Comparison of ENCODE assay signal across 3 fruit fly cellular contexts in genomic region chr3R:17941086-17941485, dm6.
TF ChIP-seq lines count a peak whose summit lies in the region.

No protein-coding gene starts in this region.

TF ChIP-seq in whole organism, embryonic, 481 proteins besides CTCF, POLR2A, EP300 and RAD21 (continued from another document and continues in another):
- TF ChIP-seq CG11456 (GFP tag; IDR thresholded peaks at IDR 0.05; lab: Robert Waterston, UW) (0 out of 3 replicates have a peak, but pooled peaks have one; percentile 15), CG10267 (tag; optimal IDR thresholded peaks at IDR 0.05; lab: Kevin White, UChicago) (peak; percentile 84), her (GFP tag; optimal IDR thresholded peaks at IDR 0.05; lab: Kevin White, UChicago) (no peak), E2f1 (GFP tag; IDR thresholded peaks at IDR 0.05; lab: Robert Waterston, UW) (peak; percentile 24; the same call in 1 of the 2 replicates), CkIIα-i1 (GFP tag; IDR thresholded peaks at IDR 0.05; lab: Robert Waterston, UW) (no peak), CG18764 (GFP tag; optimal IDR thresholded peaks at IDR 0.05; lab: Kevin White, UChicago) (peak; percentile 43), CG2889 (GFP tag; IDR thresholded peaks at IDR 0.05; lab: Robert Waterston, UW) (no peak), pum (GFP tag; optimal IDR thresholded peaks at IDR 0.05; lab: Kevin White, UChicago) (peak; percentile 22), sob (GFP tag; IDR thresholded peaks at IDR 0.05; lab: Robert Waterston, UW) (no peak), Mrtf (GFP tag; IDR thresholded peaks at IDR 0.05; lab: Robert Waterston, UW) (no peak), CG12299 (tag; optimal IDR thresholded peaks at IDR 0.05; lab: Kevin White, UChicago) (no peak), wek (GFP tag; optimal IDR thresholded peaks at IDR 0.05; lab: Kevin White, UChicago) (no peak), CG1233 (GFP tag; optimal IDR thresholded peaks at IDR 0.05; lab: Kevin White, UChicago) (peak; percentile 69), Camta (GFP tag; optimal IDR thresholded peaks at IDR 0.05; lab: Kevin White, UChicago) (no peak), Doc2 (GFP tag; IDR thresholded peaks at IDR 0.05; lab: Robert Waterston, UW) (no peak), row (GFP tag; IDR thresholded peaks at IDR 0.05; lab: Robert Waterston, UW) (peak; percentile 78), Mad (GFP tag; optimal IDR thresholded peaks at IDR 0.05; lab: Kevin White, UChicago) (peak; percentile 47), exex (tag; optimal IDR thresholded peaks at IDR 0.05; lab: Kevin White, UChicago) (no peak), Spps (tag; optimal IDR thresholded peaks at IDR 0.05; lab: Kevin White, UChicago) (peak; percentile 63), zfh2 (GFP tag; optimal IDR thresholded peaks at IDR 0.05; lab: Kevin White, UChicago) (no peak), psq (GFP tag; optimal IDR thresholded peaks at IDR 0.05; lab: Kevin White, UChicago) (peak; percentile 40), ham (GFP tag; IDR thresholded peaks at IDR 0.05; lab: Robert Waterston, UW) (no peak), Hmr (GFP tag; optimal IDR thresholded peaks at IDR 0.05; lab: Kevin White, UChicago) (no peak), unpg (GFP tag; optimal IDR thresholded peaks at IDR 0.05; lab: Kevin White, UChicago) (peak; percentile 78), sd (tag; optimal IDR thresholded peaks at IDR 0.05; lab: Kevin White, UChicago) (no peak), fd102C (GFP tag; optimal IDR thresholded peaks at IDR 0.05; lab: Kevin White, UChicago) (peak; percentile 95), Sox102F (GFP tag; optimal IDR thresholded peaks at IDR 0.05; lab: Kevin White, UChicago) (peak; percentile 46), disco-r (GFP tag; optimal IDR thresholded peaks at IDR 0.05; lab: Kevin White, UChicago) (no peak), lmd (GFP tag; IDR thresholded peaks at IDR 0.05; lab: Robert Waterston, UW) (peak; percentile 57), pita (GFP tag; optimal IDR thresholded peaks at IDR 0.05; lab: Kevin White, UChicago) (no peak), tna (GFP tag; IDR thresholded peaks at IDR 0.05; lab: Robert Waterston, UW; ENCODE audit: partially characterized antibody) (no peak), HHEX (GFP tag; optimal IDR thresholded peaks at IDR 0.05; lab: Kevin White, UChicago) (peak; percentile 21), CG4424 (GFP tag; optimal IDR thresholded peaks at IDR 0.05; lab: Kevin White, UChicago) (peak; percentile 78), Tbp (GFP tag; optimal IDR thresholded peaks at IDR 0.05; lab: Kevin White, UChicago) (no peak), tll (GFP tag; optimal IDR thresholded peaks at IDR 0.05; lab: Kevin White, UChicago) (peak in 1 of 2 experiments; percentile 64), Gug (GFP tag; IDR thresholded peaks at IDR 0.05; lab: Robert Waterston, UW) (no peak; the same call in 3 of the 4 replicates), CG2202 (tag; optimal IDR thresholded peaks at IDR 0.05; lab: Kevin White, UChicago) (peak; percentile 74), CG9876 (GFP tag; optimal IDR thresholded peaks at IDR 0.05; lab: Kevin White, UChicago) (no peak), CG3065 (GFP tag; optimal IDR thresholded peaks at IDR 0.05; lab: Kevin White, UChicago) (peak; percentile 50), Hsf (GFP tag; optimal IDR thresholded peaks at IDR 0.05; lab: Kevin White, UChicago) (peak; percentile 62), gfzf (GFP tag; optimal IDR thresholded peaks at IDR 0.05; lab: Kevin White, UChicago) (no peak), Aef1 (GFP tag; IDR thresholded peaks at IDR 0.05; lab: Robert Waterston, UW) (no peak), HmgZ (tag; optimal IDR thresholded peaks at IDR 0.05; lab: Kevin White, UChicago) (peak; percentile 4), Meics (GFP tag; optimal IDR thresholded peaks at IDR 0.05; lab: Kevin White, UChicago) (peak; percentile 24), CG13296 (GFP tag; optimal IDR thresholded peaks at IDR 0.05; lab: Kevin White, UChicago) (no peak)

TF ChIP-seq in whole organism, prepupa, 60 proteins besides CTCF, POLR2A, EP300 and RAD21 (continued from another document):
- no peak for TF ChIP-seq CG11762 (GFP tag; optimal IDR thresholded peaks at IDR 0.05; lab: Kevin White, UChicago; ENCODE audit: insufficient read depth)
- TF ChIP-seq Hr38 (GFP tag; optimal IDR thresholded peaks at IDR 0.05; lab: Kevin White, UChicago): no peak
- TF ChIP-seq CG32006 (GFP tag; optimal IDR thresholded peaks at IDR 0.05; lab: Kevin White, UChicago): peak; percentile 75
- TF ChIP-seq CG6854 (GFP tag; optimal IDR thresholded peaks at IDR 0.05; lab: Kevin White, UChicago): no peak
- peak; percentile 27 for TF ChIP-seq CG6808 (GFP tag; optimal IDR thresholded peaks at IDR 0.05; lab: Kevin White, UChicago)
- peak; percentile 6 for TF ChIP-seq spab (GFP tag; optimal IDR thresholded peaks at IDR 0.05; lab: Kevin White, UChicago)
- peak; percentile 20 for TF ChIP-seq cyc (GFP tag; optimal IDR thresholded peaks at IDR 0.05; lab: Kevin White, UChicago)
- no peak for TF ChIP-seq fkh (GFP tag; optimal IDR thresholded peaks at IDR 0.05; lab: Kevin White, UChicago)
- TF ChIP-seq CG6163 (GFP tag; IDR thresholded peaks at IDR 0.05; lab: Robert Waterston, UW): peak; percentile 81
- peak; percentile 39 for TF ChIP-seq CG34406 (GFP tag; optimal IDR thresholded peaks at IDR 0.05; lab: Kevin White, UChicago)
- peak; percentile 65 for TF ChIP-seq Lpt (GFP tag; optimal IDR thresholded peaks at IDR 0.05; lab: Kevin White, UChicago)
- TF ChIP-seq salr (GFP tag; optimal IDR thresholded peaks at IDR 0.05; lab: Kevin White, UChicago): peak in 1 of 2 experiments; percentile 49
- no peak for TF ChIP-seq vri (GFP tag; optimal IDR thresholded peaks at IDR 0.05; lab: Kevin White, UChicago)
- TF ChIP-seq Eip75B (GFP tag; optimal IDR thresholded peaks at IDR 0.05; lab: Kevin White, UChicago): peak; percentile 4
- TF ChIP-seq lz (GFP tag; optimal IDR thresholded peaks at IDR 0.05; lab: Kevin White, UChicago): peak; percentile 10
- peak; percentile 59 for TF ChIP-seq OdsH (GFP tag; optimal IDR thresholded peaks at IDR 0.05; lab: Kevin White, UChicago)
- peak; percentile 30 for TF ChIP-seq CG10669 (GFP tag; optimal IDR thresholded peaks at IDR 0.05; lab: Kevin White, UChicago)
- TF ChIP-seq CG15336 (GFP tag; IDR thresholded peaks at IDR 0.05; lab: Robert Waterston, UW): peak; percentile 79
- peak; percentile 65; the same call in 1 of the 2 replicates for TF ChIP-seq Gug (GFP tag; IDR thresholded peaks at IDR 0.05; lab: Robert Waterston, UW)
- peak; percentile 66 for TF ChIP-seq achi (GFP tag; optimal IDR thresholded peaks at IDR 0.05; lab: Kevin White, UChicago)
- peak; percentile 27 for TF ChIP-seq CG3032 (tag; optimal IDR thresholded peaks at IDR 0.05; lab: Kevin White, UChicago)
- no peak for TF ChIP-seq CG8319 (GFP tag; optimal IDR thresholded peaks at IDR 0.05; lab: Kevin White, UChicago)
- TF ChIP-seq eg (GFP tag; IDR thresholded peaks at IDR 0.05; lab: Robert Waterston, UW): peak; percentile 62; the same call in 2 of the 3 replicates
- TF ChIP-seq CG16779 (tag; optimal IDR thresholded peaks at IDR 0.05; lab: Kevin White, UChicago): peak; percentile 30
- no peak for TF ChIP-seq esn (GFP tag; optimal IDR thresholded peaks at IDR 0.05; lab: Kevin White, UChicago)
- TF ChIP-seq CG11902 (GFP tag; optimal IDR thresholded peaks at IDR 0.05; lab: Kevin White, UChicago): no peak
- TF ChIP-seq CG10631 (GFP tag; optimal IDR thresholded peaks at IDR 0.05; lab: Kevin White, UChicago): peak; percentile 66
- peak; percentile 81 for TF ChIP-seq Eip78C (GFP tag; lab: Kevin White, UChicago)
- no peak for TF ChIP-seq Ets21C (GFP tag; optimal IDR thresholded peaks at IDR 0.05; lab: Kevin White, UChicago)
- TF ChIP-seq acj6 (GFP tag; optimal IDR thresholded peaks at IDR 0.05; lab: Kevin White, UChicago): peak; percentile 65
- TF ChIP-seq svp (GFP tag; lab: Kevin White, UChicago): no peak
- TF ChIP-seq Sox15 (GFP tag; optimal IDR thresholded peaks at IDR 0.05; lab: Kevin White, UChicago): no peak
- TF ChIP-seq fd59A (GFP tag; optimal IDR thresholded peaks at IDR 0.05; lab: Kevin White, UChicago): no peak
- peak; percentile 80 for TF ChIP-seq CG8119 (GFP tag; IDR thresholded peaks at IDR 0.05; lab: Robert Waterston, UW)
- peak; percentile 71 for TF ChIP-seq CG3919 (GFP tag; optimal IDR thresholded peaks at IDR 0.05; lab: Kevin White, UChicago)
- TF ChIP-seq CG1621 (tag; optimal IDR thresholded peaks at IDR 0.05; lab: Kevin White, UChicago): peak; percentile 1
- no peak for TF ChIP-seq fd85E (GFP tag; optimal IDR thresholded peaks at IDR 0.05; lab: Kevin White, UChicago)
- no peak for TF ChIP-seq Smox (GFP tag; optimal IDR thresholded peaks at IDR 0.05; lab: Kevin White, UChicago)

TF ChIP-seq in whole organism, wandering third instar larva, 38 proteins besides CTCF, POLR2A, EP300 and RAD21 (continued from another document):
- TF ChIP-seq sv (GFP tag; optimal IDR thresholded peaks at IDR 0.05; lab: Kevin White, UChicago) (peak; percentile 44), psq (GFP tag; optimal IDR thresholded peaks at IDR 0.05; lab: Kevin White, UChicago) (no peak), sage (GFP tag; optimal IDR thresholded peaks at IDR 0.05; lab: Kevin White, UChicago) (no peak), Mio (GFP tag; optimal IDR thresholded peaks at IDR 0.05; lab: Kevin White, UChicago) (no peak), Jra (GFP tag; optimal IDR thresholded peaks at IDR 0.05; lab: Kevin White, UChicago) (no peak), jim (GFP tag; optimal IDR thresholded peaks at IDR 0.05; lab: Kevin White, UChicago) (no peak), brk (GFP tag; optimal IDR thresholded peaks at IDR 0.05; lab: Kevin White, UChicago) (no peak)
